Fruit fly (Drosophila melanogaster): ENCODE data around the gene Vps4.

Gene Vps4

DNA sequence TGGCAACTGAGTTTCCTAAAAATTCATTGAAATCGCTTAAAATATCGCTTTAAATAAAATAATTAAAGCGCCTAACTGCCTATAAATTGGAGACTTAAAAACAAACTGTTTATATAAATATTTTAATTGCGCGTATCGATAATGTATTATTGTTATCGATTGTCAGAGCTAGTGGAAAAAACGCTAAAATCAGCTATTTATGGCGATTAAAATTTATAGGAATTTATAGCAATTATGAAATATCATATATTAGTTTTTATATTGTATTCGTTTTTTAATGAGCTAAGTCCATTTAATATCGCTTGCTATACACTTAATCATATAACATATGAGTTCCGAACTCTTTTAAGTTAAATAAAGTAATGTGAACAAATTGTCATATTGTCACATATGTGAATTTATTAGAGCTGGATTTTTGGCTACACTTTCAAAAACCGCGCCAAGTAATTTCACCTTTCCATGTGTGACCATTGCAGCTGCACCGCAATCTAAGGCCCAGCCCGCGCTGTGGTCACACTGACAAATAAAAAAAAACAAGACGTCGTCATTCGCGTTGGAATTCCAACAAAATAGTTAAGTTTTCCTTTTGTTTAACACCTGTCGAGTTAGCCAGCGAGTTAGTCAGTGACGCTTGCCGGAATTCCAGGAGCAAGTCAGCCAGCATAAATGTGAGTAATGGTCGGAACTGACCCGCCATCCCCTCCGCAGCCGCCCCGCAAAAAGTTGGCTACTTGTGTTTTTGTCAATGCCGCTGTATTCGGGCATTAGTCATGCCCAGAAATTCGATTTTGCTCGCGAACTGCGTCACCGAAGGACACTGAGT, at the start of gene Vps4, which contains the start of gene CG7772:
Gene Vps4 (plus strand): TSS at position 509 of the 823 bp plus-strand sequence.
Gene CG7772 (minus strand): TSS at position 78 of the 823 bp plus-strand sequence.
- TF ChIP-seq CG11294 (GFP tag; IDR thresholded peaks at IDR 0.05) (no peak), Hr39 (GFP tag; optimal IDR thresholded peaks at IDR 0.05) (no peak), Sox14 (GFP tag; optimal IDR thresholded peaks at IDR 0.05) (peak; percentile 11), Hr38 (GFP tag; optimal IDR thresholded peaks at IDR 0.05) (no peak), CG32006 (GFP tag; optimal IDR thresholded peaks at IDR 0.05) (no peak), achi (GFP tag; optimal IDR thresholded peaks at IDR 0.05) (no peak), topi (GFP tag; optimal IDR thresholded peaks at IDR 0.05) (no peak), Eip93F (GFP tag; optimal IDR thresholded peaks at IDR 0.05) (no peak), CG6808 (GFP tag; optimal IDR thresholded peaks at IDR 0.05) (no peak), Eip75B (GFP tag; optimal IDR thresholded peaks at IDR 0.05) (no peak), fkh (GFP tag; optimal IDR thresholded peaks at IDR 0.05) (peak; percentile 57), svp (GFP tag) (peak; percentile 56), fd85E (GFP tag; optimal IDR thresholded peaks at IDR 0.05) (no peak), ss (GFP tag; optimal IDR thresholded peaks at IDR 0.05) (no peak), Smox (GFP tag; optimal IDR thresholded peaks at IDR 0.05) (no peak), Eip78C (GFP tag) (peak; percentile 37), Sox15 (GFP tag; optimal IDR thresholded peaks at IDR 0.05) (no peak), eg (GFP tag; IDR thresholded peaks at IDR 0.05) (no peak), salr (GFP tag; optimal IDR thresholded peaks at IDR 0.05) (no peak), OdsH (GFP tag; optimal IDR thresholded peaks at IDR 0.05) (no peak), Gug (GFP tag; IDR thresholded peaks at IDR 0.05) (no peak), net (GFP tag; optimal IDR thresholded peaks at IDR 0.05) (no peak), vri (GFP tag; optimal IDR thresholded peaks at IDR 0.05) (no peak), cyc (GFP tag; optimal IDR thresholded peaks at IDR 0.05) (no peak), Hr4 (GFP tag; optimal IDR thresholded peaks at IDR 0.05) (no peak), esn (GFP tag; optimal IDR thresholded peaks at IDR 0.05) (no peak), spab (GFP tag; optimal IDR thresholded peaks at IDR 0.05) (no peak), CG9139 (GFP tag; optimal IDR thresholded peaks at IDR 0.05) (no peak), CG7368 (GFP tag; optimal IDR thresholded peaks at IDR 0.05) (no peak)

DNA sequence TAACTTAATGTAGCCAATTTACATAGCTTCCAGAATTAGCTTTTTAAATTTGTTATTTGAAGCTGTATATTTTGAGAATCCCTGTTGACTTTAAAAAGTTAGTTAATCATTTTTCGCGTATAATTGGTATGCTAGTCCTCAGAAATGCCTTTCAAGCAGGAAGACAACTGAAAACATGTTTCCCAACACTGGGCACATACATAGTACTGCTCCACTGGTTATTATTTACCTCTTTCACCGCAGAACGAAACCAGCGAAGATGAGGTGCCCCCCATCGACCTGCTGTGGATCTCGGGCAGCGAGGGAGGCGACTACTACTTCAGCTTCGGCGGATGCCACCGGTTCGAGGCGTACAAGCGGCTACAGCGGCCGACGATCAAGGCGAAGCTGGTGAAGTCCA, 49.7 kb upstream of the Vps4 start:
- TF ChIP-seq Hr38 (GFP tag; optimal IDR thresholded peaks at IDR 0.05) (no peak), Sox102F (GFP tag; optimal IDR thresholded peaks at IDR 0.05) (no peak), spab (GFP tag; optimal IDR thresholded peaks at IDR 0.05) (no peak), CG11902 (GFP tag; optimal IDR thresholded peaks at IDR 0.05) (no peak), Sox15 (GFP tag; optimal IDR thresholded peaks at IDR 0.05) (no peak), OdsH (GFP tag; optimal IDR thresholded peaks at IDR 0.05) (no peak), svp (GFP tag) (peak; percentile 40), CG6276 (GFP tag; optimal IDR thresholded peaks at IDR 0.05) (no peak), CG31627 (GFP tag; optimal IDR thresholded peaks at IDR 0.05) (no peak), vri (GFP tag; optimal IDR thresholded peaks at IDR 0.05) (no peak), cyc (GFP tag; optimal IDR thresholded peaks at IDR 0.05) (no peak), CG8319 (GFP tag; optimal IDR thresholded peaks at IDR 0.05) (no peak), CG34406 (GFP tag; optimal IDR thresholded peaks at IDR 0.05) (no peak), fd59A (GFP tag; optimal IDR thresholded peaks at IDR 0.05) (no peak), Hr39 (GFP tag; optimal IDR thresholded peaks at IDR 0.05) (no peak), Eip78C (GFP tag) (peak; percentile 56), achi (GFP tag; optimal IDR thresholded peaks at IDR 0.05) (no peak), net (GFP tag; optimal IDR thresholded peaks at IDR 0.05) (no peak), dsx (GFP tag; optimal IDR thresholded peaks at IDR 0.05; ENCODE audit: poor library complexity, severe bottlenecking) (peak; percentile 22), Sox14 (GFP tag; optimal IDR thresholded peaks at IDR 0.05) (no peak), CG6792 (GFP tag; optimal IDR thresholded peaks at IDR 0.05) (no peak)

Data from whole organism, prepupa.